Worm (Caenorhabditis elegans) whole organism, L3 larva: ENCODE measurements around the gene K08D8.2.

Experiments
- R02D3.7 ChIP-seq: fragments of 150-350 bp; optimal IDR thresholded peaks from 2 replicates; lab custom pipeline; 2014; ENCODE audit warnings: missing biosample characterization, missing genetic modification characterization
- elt-1 ChIP-seq: fragments of 150-350 bp; optimal IDR thresholded peaks from 2 replicates; lab custom pipeline; 2014; ENCODE audit warnings: missing biosample characterization, missing genetic modification characterization
- elt-2 ChIP-seq: sonication (generic microtip); optimal IDR thresholded peaks from 2 replicates; lab custom pipeline; 2016; ENCODE audit warnings: missing genetic modification reagents, mild to moderate bottlenecking, missing genetic modification characterization, missing compliant biosample characterization
- fkh-10 ChIP-seq: sonication (generic microtip); optimal IDR thresholded peaks from 2 replicates; lab custom pipeline; 2017; ENCODE audit warnings: missing biosample characterization, missing genetic modification reagents, missing genetic modification characterization
- fkh-2 ChIP-seq: fragments of 150-350 bp; optimal IDR thresholded peaks from 2 replicates; lab custom pipeline; 2014; ENCODE audit warnings: missing biosample characterization, missing genetic modification reagents, missing genetic modification characterization
- mdl-1 ChIP-seq: fragments of 150-350 bp; optimal IDR thresholded peaks from 2 replicates; lab custom pipeline; 2014; ENCODE audit warnings: missing biosample characterization, missing genetic modification characterization
- nfya-1 ChIP-seq: sonication (generic microtip); optimal IDR thresholded peaks from 2 replicates; lab custom pipeline; 2017; ENCODE audit warnings: missing genetic modification characterization, mild to moderate bottlenecking, missing compliant biosample characterization, antibody characterized with exemption, moderate library complexity; ENCODE audit not compliant: insufficient read depth
- nhr-11 ChIP-seq: fragments of 150-350 bp; optimal IDR thresholded peaks from 2 replicates; lab custom pipeline; 2014; ENCODE audit warnings: missing biosample characterization, missing genetic modification characterization
- nhr-237 ChIP-seq: fragments of 150-350 bp; optimal IDR thresholded peaks from 2 replicates; lab custom pipeline; 2014; ENCODE audit warnings: missing biosample characterization, missing genetic modification characterization
- pha-4 ChIP-seq: fragments of 150-350 bp; optimal IDR thresholded peaks from 2 replicates; lab custom pipeline; 2014; ENCODE audit warnings: missing biosample characterization, missing genetic modification reagents, missing genetic modification characterization
- pqm-1 ChIP-seq: fragments of 150-350 bp; optimal IDR thresholded peaks from 2 replicates; lab custom pipeline; 2017; ENCODE audit warnings: missing biosample characterization, missing genetic modification characterization, inconsistent platforms
- snpc-4 ChIP-seq: fragments of 150-350 bp; optimal IDR thresholded peaks from 2 replicates; lab custom pipeline; 2014; ENCODE audit warnings: missing biosample characterization, missing genetic modification characterization
- unc-39 ChIP-seq: sonication (generic microtip); optimal IDR thresholded peaks from 4 replicates; lab custom pipeline; 2017; ENCODE audit warnings: missing biosample characterization, missing genetic modification characterization
- unc-62 ChIP-seq: fragments of 150-350 bp; sonication (generic microtip); optimal IDR thresholded peaks from 4 replicates; lab custom pipeline; 2014; ENCODE audit warnings: missing biosample characterization, missing genetic modification reagents, missing genetic modification characterization

DNA sequence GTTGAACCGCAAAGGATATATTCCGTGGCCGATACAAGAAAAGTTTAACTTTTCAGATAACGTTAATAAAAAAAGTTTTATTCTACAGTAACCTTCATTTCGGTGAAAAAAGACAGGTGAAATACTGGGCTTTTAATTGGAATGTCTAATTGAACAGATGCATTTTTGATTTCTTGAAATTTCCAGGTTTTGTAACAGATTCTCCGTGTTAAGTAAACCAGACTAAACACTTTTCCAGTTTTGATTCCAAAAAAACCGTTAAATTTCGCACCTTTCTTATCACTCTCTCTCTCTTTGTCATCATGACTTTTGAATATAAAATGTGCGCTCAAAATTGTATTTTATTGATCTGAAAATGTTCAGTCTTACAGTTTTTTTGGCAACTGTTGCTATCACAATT, 15.4 kb downstream of the K08D8.2 start, which contains the start of gene C32H11.3:
- TF ChIP-seq fkh-10 (GFP tag; lab: Kevin White, UChicago) (no peak), pha-4 (no peak), elt-2 (tag; lab: Kevin White, UChicago) (no peak), fkh-2 (tag; lab: Kevin White, UChicago) (no peak), nhr-11 (tag; lab: Kevin White, UChicago) (no peak), unc-62 (GFP tag; lab: Kevin White, UChicago) (no peak), nfya-1 (no peak), mdl-1 (tag; lab: Kevin White, UChicago) (no peak), elt-1 (tag; lab: Kevin White, UChicago) (no peak), nhr-237 (no peak), pqm-1 (tag; lab: Kevin White, UChicago) (no peak), unc-39 (tag; lab: Kevin White, UChicago) (no peak), R02D3.7 (tag; lab: Kevin White, UChicago) (no peak), snpc-4 (tag; lab: Kevin White, UChicago) (no peak)
